Worm (Caenorhabditis elegans) whole organism, L4 larva: ENCODE measurements around the gene ZC443.4.

Experiments
- Y105C5A.15 ChIP-seq: fragments of 200-800 bp; sonication (Bioruptor generic); IDR thresholded peaks from 2 replicates; pipeline ENCODE4 v1.3.6; 2022; ENCODE audit warnings: missing genetic modification characterization, missing compliant biosample characterization
- ZK546.5 ChIP-seq, 2 experiments: sonication (generic microtip); optimal IDR thresholded peaks; 2 replicates each; lab custom pipeline; 2017; ENCODE audit warnings: missing biosample characterization in 2 of 2, missing genetic modification characterization in 2 of 2
- aly-2 ChIP-seq: sonication (generic microtip); optimal IDR thresholded peaks from 2 replicates; lab custom pipeline; 2018; ENCODE audit warnings: missing biosample characterization, missing genetic modification characterization
- ama-1 ChIP-seq: fragments of 150-350 bp; optimal IDR thresholded peaks from 2 replicates; lab custom pipeline; 2014; ENCODE audit warnings: inconsistent platforms, mixed read lengths
- cey-2 ChIP-seq: sonication (generic microtip); optimal IDR thresholded peaks from 3 replicates; lab custom pipeline; 2017; ENCODE audit warnings: missing genetic modification characterization, mild to moderate bottlenecking, missing compliant biosample characterization, antibody characterized with exemption, borderline replicate concordance; ENCODE audit not compliant: insufficient read depth
- fos-1 ChIP-seq: fragments of 150-350 bp; optimal IDR thresholded peaks from 2 replicates; lab custom pipeline; 2014; ENCODE audit warnings: missing biosample characterization, missing genetic modification characterization
- jun-1 ChIP-seq: fragments of 150-350 bp; optimal IDR thresholded peaks from 2 replicates; lab custom pipeline; 2014; ENCODE audit warnings: missing biosample characterization, missing genetic modification reagents, missing genetic modification characterization
- lin-39 ChIP-seq: fragments of 150-350 bp; optimal IDR thresholded peaks from 2 replicates; lab custom pipeline; 2014; ENCODE audit warnings: missing biosample characterization, missing genetic modification reagents, missing genetic modification characterization
- nhr-11 ChIP-seq: fragments of 150-350 bp; optimal IDR thresholded peaks from 2 replicates; lab custom pipeline; 2014; ENCODE audit warnings: missing biosample characterization, missing genetic modification characterization
- nhr-237 ChIP-seq: sonication (generic microtip); optimal IDR thresholded peaks from 2 replicates; lab custom pipeline; 2017; ENCODE audit warnings: missing biosample characterization, missing genetic modification characterization
- nhr-28 ChIP-seq: fragments of 150-350 bp; optimal IDR thresholded peaks from 2 replicates; lab custom pipeline; 2014; ENCODE audit warnings: missing biosample characterization, missing genetic modification characterization
- unc-62 ChIP-seq, 3 experiments: fragments of 150-350 bp in 1 of 3; sonication (generic microtip); optimal IDR thresholded peaks in 2 of 3; peaks in 1 of 3; 1 replicate in 1 of 3; 2 replicates in 2 of 3; lab custom pipeline; 2014 to 2017; ENCODE audit warnings: missing biosample characterization in 3 of 3, missing genetic modification characterization in 3 of 3, missing genetic modification reagents in 3 of 3, missing genotype in 1 of 3
- ztf-11 ChIP-seq: fragments of 150-350 bp; optimal IDR thresholded peaks from 2 replicates; lab custom pipeline; 2014; ENCODE audit warnings: missing biosample characterization, missing genetic modification characterization

DNA sequence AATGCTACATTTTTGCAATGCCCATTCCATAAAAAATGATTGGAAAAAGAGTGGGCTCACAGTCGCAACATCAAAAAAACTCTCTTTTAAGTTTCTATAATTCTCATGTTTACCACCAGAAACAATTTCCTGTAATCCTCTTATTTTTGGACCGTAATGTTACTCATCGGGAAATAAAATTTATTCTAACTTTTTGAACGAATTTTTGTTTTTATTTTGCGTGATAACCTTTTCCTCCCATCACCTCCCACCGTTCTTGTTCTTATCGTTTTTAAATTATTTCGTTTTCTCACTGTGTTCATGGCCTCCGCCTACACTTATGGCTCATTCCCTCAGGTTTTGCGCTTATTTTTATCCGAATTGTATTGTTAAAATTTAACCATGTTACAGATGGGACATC lies 39.5 kb upstream of the ZC443.4 start, which contains the start of gene anp-1:
- TF ChIP-seq nhr-11 (tag; lab: Kevin White, UChicago) (no peak), ZK546.5 (tag; optimal IDR thresholded peaks at IDR 0.05; lab: Kevin White, UChicago) (no peak), unc-62 (GFP tag; optimal IDR thresholded peaks at IDR 0.05 in 1 of 2; lab: Kevin White, UChicago) (no peak), unc-62 (tag; optimal IDR thresholded peaks at IDR 0.05; lab: Kevin White, UChicago) (no peak), Y105C5A.15 (GFP tag; lab: Robert Waterston, UW) (no peak), jun-1 (tag; lab: Kevin White, UChicago) (no peak), nhr-28 (tag; lab: Kevin White, UChicago) (no peak), cey-2 (tag; lab: Kevin White, UChicago) (no peak), ama-1 (lab: Kevin White, UChicago) (no peak), fos-1 (tag; lab: Kevin White, UChicago) (no peak), nhr-237 (tag; lab: Kevin White, UChicago) (no peak), aly-2 (no peak), ztf-11 (tag; lab: Kevin White, UChicago) (no peak), lin-39 (tag; lab: Kevin White, UChicago) (no peak)
